Fruit fly (Drosophila melanogaster): ENCODE measurements around the gene robl37BC.

robl37BC gene

DNA sequence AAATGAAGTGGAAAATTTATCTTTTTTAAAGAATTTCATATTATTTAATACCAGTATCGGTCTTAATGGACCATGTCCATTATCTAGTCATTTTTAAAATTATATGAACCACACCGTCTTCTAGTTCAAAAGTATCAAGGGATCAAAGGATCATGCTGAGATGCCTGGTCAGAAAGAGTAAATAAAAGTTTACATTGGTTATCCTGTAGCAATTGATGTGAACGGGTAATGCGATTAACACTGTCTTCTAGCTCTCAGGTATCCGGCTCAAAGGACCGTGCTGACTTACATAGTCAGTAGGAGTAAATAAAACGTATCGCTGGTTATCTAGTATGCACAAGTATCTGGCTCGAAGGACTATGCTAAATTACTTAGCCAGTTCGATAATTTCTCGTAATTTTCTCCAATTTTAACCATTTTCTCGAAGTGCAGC is 8.5 kb downstream of the robl37BC start (continued):
- TF ChIP-seq CG3838 (GFP tag; optimal IDR thresholded peaks at IDR 0.05) (no peak), run (tag; optimal IDR thresholded peaks at IDR 0.05) (no peak), stc (GFP tag; IDR thresholded peaks at IDR 0.05) (no peak), CG17385 (GFP tag; optimal IDR thresholded peaks at IDR 0.05) (peak; percentile 31), CG34422 (GFP tag; IDR thresholded peaks at IDR 0.05) (no peak), bcd (GFP tag; optimal IDR thresholded peaks at IDR 0.05) (peak; percentile 15), Myb (GFP tag; optimal IDR thresholded peaks at IDR 0.05) (no peak), bowl (GFP tag; IDR thresholded peaks at IDR 0.05) (no peak), grau (tag; optimal IDR thresholded peaks at IDR 0.05) (peak; percentile 27), nau (GFP tag; optimal IDR thresholded peaks at IDR 0.05) (no peak), lmd (GFP tag; IDR thresholded peaks at IDR 0.05) (0 out of 2 replicates have a peak, but pooled peaks have one; percentile 3), CG12071 (GFP tag; optimal IDR thresholded peaks at IDR 0.05) (no peak), ERR (GFP tag; optimal IDR thresholded peaks at IDR 0.05) (no peak), CG18619 (GFP tag; optimal IDR thresholded peaks at IDR 0.05) (peak; percentile 48), org-1 (GFP tag; optimal IDR thresholded peaks at IDR 0.05) (peak; percentile 8), Awh (GFP tag; IDR thresholded peaks at IDR 0.05) (no peak), CG8944 (GFP tag; optimal IDR thresholded peaks at IDR 0.05) (no peak), CG32772 (GFP tag; IDR thresholded peaks at IDR 0.05) (no peak), Xbp1 (GFP tag; optimal IDR thresholded peaks at IDR 0.05) (peak; percentile 9), bbx (GFP tag; IDR thresholded peaks at IDR 0.05; ENCODE audit: partially characterized antibody) (no peak), Asciz (GFP tag; optimal IDR thresholded peaks at IDR 0.05) (peak; percentile 5), CG3407 (GFP tag; optimal IDR thresholded peaks at IDR 0.05) (no peak), CG17612 (GFP tag; IDR thresholded peaks at IDR 0.05) (0 out of 2 replicates have a peak, but pooled peaks have one; percentile 6), CTCF (GFP tag; optimal IDR thresholded peaks at IDR 0.05) (no peak), Oli (tag; optimal IDR thresholded peaks at IDR 0.05) (peak; percentile 48), CG18476 (GFP tag; optimal IDR thresholded peaks at IDR 0.05) (peak; percentile 6), pb (GFP tag; optimal IDR thresholded peaks at IDR 0.05) (no peak), Max (GFP tag; optimal IDR thresholded peaks at IDR 0.05) (no peak), CG17361 (GFP tag; IDR thresholded peaks at IDR 0.05) (peak; percentile 70; the same call in 2 of the 3 replicates), CG15073 (GFP tag; optimal IDR thresholded peaks at IDR 0.05) (no peak), CG8388 (GFP tag; optimal IDR thresholded peaks at IDR 0.05) (no peak), Hmr (GFP tag; optimal IDR thresholded peaks at IDR 0.05) (peak; percentile 54), CG17912 (GFP tag; optimal IDR thresholded peaks at IDR 0.05) (no peak), CG7556 (GFP tag; optimal IDR thresholded peaks at IDR 0.05) (peak; percentile 81), Dip2 (GFP tag; IDR thresholded peaks at IDR 0.05) (no peak), CG14710 (tag; optimal IDR thresholded peaks at IDR 0.05) (peak; percentile 35), Taf1 (GFP tag; IDR thresholded peaks at IDR 0.05) (no peak), CG13624 (GFP tag; optimal IDR thresholded peaks at IDR 0.05) (no peak), odd (GFP tag; optimal IDR thresholded peaks at IDR 0.05) (peak; percentile 43), CG10209 (GFP tag; optimal IDR thresholded peaks at IDR 0.05) (peak; percentile 25), CG8281 (tag; optimal IDR thresholded peaks at IDR 0.05) (no peak), pnt (GFP tag; optimal IDR thresholded peaks at IDR 0.05) (no peak), HLH54F (GFP tag; optimal IDR thresholded peaks at IDR 0.05) (peak; percentile 28), CG8359 (GFP tag; optimal IDR thresholded peaks at IDR 0.05; ENCODE audit: borderline replicate concordance) (no peak), CG30403 (GFP tag; optimal IDR thresholded peaks at IDR 0.05) (peak; percentile 56), zen2 (GFP tag; IDR thresholded peaks at IDR 0.05; ENCODE audit: partially characterized antibody) (no peak), CG6254 (GFP tag; optimal IDR thresholded peaks at IDR 0.05) (no peak), CG3847 (GFP tag; IDR thresholded peaks at IDR 0.05) (no peak), chm (GFP tag; IDR thresholded peaks at IDR 0.05) (no peak), Ptx1 (GFP tag; IDR thresholded peaks at IDR 0.05) (peak; percentile 44; the same call in 1 of the 2 replicates), CG11560 (tag; IDR thresholded peaks at IDR 0.05) (0 out of 3 replicates have a peak, but pooled peaks have one; percentile 42), kay (GFP tag; optimal IDR thresholded peaks at IDR 0.05) (no peak)

Measured in whole organism, embryonic.